Fruit fly (Drosophila melanogaster) whole organism, embryonic: ENCODE results near the gene Vti1a.

ENCODE experiments used
- CG10274 ChIP-seq: fragments of 200-800 bp; sonication (Bioruptor generic); optimal IDR thresholded peaks from 3 replicates; lab custom pipeline; 2017; ENCODE audit warnings: missing biosample characterization, mild to moderate bottlenecking, missing genetic modification characterization
- CG10462 ChIP-seq: fragments of 200-800 bp; sonication (Bioruptor generic); optimal IDR thresholded peaks from 2 replicates; lab custom pipeline; 2016; ENCODE audit warnings: missing biosample characterization, missing genetic modification characterization
- CG12104 ChIP-seq: fragments of 200-800 bp; sonication (Bioruptor generic); optimal IDR thresholded peaks from 3 replicates; lab custom pipeline; 2016; ENCODE audit warnings: missing biosample characterization, missing genetic modification characterization
- CG12744 ChIP-seq: fragments of 200-800 bp; sonication (Bioruptor generic); optimal IDR thresholded peaks from 2 replicates; lab custom pipeline; 2016; ENCODE audit warnings: missing biosample characterization, missing genetic modification characterization
- CG12769 ChIP-seq: fragments of 200-800 bp; sonication (Bioruptor generic); optimal IDR thresholded peaks from 2 replicates; lab custom pipeline; 2019; ENCODE audit warnings: missing biosample characterization, mild to moderate bottlenecking, missing genetic modification characterization, moderate library complexity
- CG13894 ChIP-seq: fragments of 200-800 bp; sonication (Bioruptor generic); optimal IDR thresholded peaks from 3 replicates; lab custom pipeline; 2018; ENCODE audit warnings: missing biosample characterization, mild to moderate bottlenecking, missing genetic modification characterization, moderate library complexity
- CG17612 ChIP-seq: fragments of 200-800 bp; sonication (Bioruptor generic); IDR thresholded peaks from 2 replicates; pipeline ENCODE4 v1.3.6; 2022; ENCODE audit warnings: missing biosample characterization, missing genetic modification characterization
- CG18262 ChIP-seq: fragments of 200-800 bp; optimal IDR thresholded peaks from 3 replicates; lab custom pipeline; 2019; ENCODE audit warnings: missing biosample characterization, mild to moderate bottlenecking, missing genetic modification characterization, moderate library complexity
- CG2129 ChIP-seq: fragments of 200-800 bp; sonication (Bioruptor generic); IDR thresholded peaks from 2 replicates; pipeline ENCODE4 v1.3.6; 2022; ENCODE audit warnings: missing biosample characterization, missing genetic modification characterization; ENCODE audit not compliant: partially characterized antibody
- CG2889 ChIP-seq: fragments of 200-800 bp; sonication (Bioruptor generic); IDR thresholded peaks from 3 replicates; pipeline ENCODE4 v1.3.6; 2022; ENCODE audit warnings: missing biosample characterization, missing genetic modification characterization
- CG3065 ChIP-seq: fragments of 200-800 bp; sonication (Bioruptor generic); optimal IDR thresholded peaks from 2 replicates; lab custom pipeline; 2016; ENCODE audit warnings: missing biosample characterization, missing genetic modification characterization
- CG33557 ChIP-seq: fragments of 200-800 bp; sonication (Bioruptor generic); optimal IDR thresholded peaks from 2 replicates; lab custom pipeline; 2019; ENCODE audit warnings: missing biosample characterization, mild to moderate bottlenecking, missing genetic modification characterization, moderate library complexity
- CG4707 ChIP-seq: fragments of 200-800 bp; sonication (Bioruptor generic); optimal IDR thresholded peaks from 2 replicates; lab custom pipeline; 2018; ENCODE audit warnings: missing biosample characterization, mild to moderate bottlenecking, missing genetic modification characterization, moderate library complexity
- CG4820 ChIP-seq: fragments of 200-800 bp; sonication (Bioruptor generic); optimal IDR thresholded peaks from 3 replicates; lab custom pipeline; 2016; ENCODE audit warnings: missing biosample characterization, missing genetic modification characterization
- CG6654 ChIP-seq: fragments of 200-800 bp; sonication (Bioruptor generic); optimal IDR thresholded peaks from 2 replicates; lab custom pipeline; 2017; ENCODE audit warnings: missing biosample characterization, mild to moderate bottlenecking, missing genetic modification characterization
- CG6683 ChIP-seq: fragments of 200-800 bp; sonication (Bioruptor generic); optimal IDR thresholded peaks from 2 replicates; lab custom pipeline; 2017; ENCODE audit warnings: missing biosample characterization, mild to moderate bottlenecking, missing genetic modification characterization, missing genetic modification reagents
- CG6765 ChIP-seq: fragments of 200-800 bp; sonication (Bioruptor generic); optimal IDR thresholded peaks from 3 replicates; lab custom pipeline; 2017; ENCODE audit warnings: missing biosample characterization, mild to moderate bottlenecking, missing genetic modification characterization
- CG9932 ChIP-seq: fragments of 200-800 bp; sonication (Bioruptor generic); IDR thresholded peaks from 2 replicates; pipeline ENCODE4 v1.3.6; 2022; ENCODE audit warnings: missing biosample characterization, missing genetic modification characterization
- CoRest ChIP-seq: fragments of 200-800 bp; sonication (Bioruptor generic); optimal IDR thresholded peaks from 3 replicates; lab custom pipeline; 2018; ENCODE audit warnings: missing biosample characterization, mild to moderate bottlenecking, missing genetic modification characterization, moderate library complexity
- D ChIP-seq, 2 experiments: fragments of 200-800 bp in 1 of 2; fragments of >200 bp in 1 of 2; sonication (Bioruptor generic) in 1 of 2; optimal IDR thresholded peaks; 2 replicates in 1 of 2; 3 replicates in 1 of 2; lab custom pipeline; 2017; ENCODE audit warnings: mild to moderate bottlenecking in 1 of 2, missing biosample characterization in 1 of 2, missing genetic modification characterization in 1 of 2, missing genetic modification reagents in 1 of 2
- D19B ChIP-seq: fragments of 200-800 bp; sonication (Bioruptor generic); optimal IDR thresholded peaks from 2 replicates; lab custom pipeline; 2017; ENCODE audit warnings: missing biosample characterization, mild to moderate bottlenecking, missing genetic modification characterization
- Ets97D ChIP-seq: fragments of 200-800 bp; sonication (Bioruptor generic); optimal IDR thresholded peaks from 3 replicates; lab custom pipeline; 2016; ENCODE audit warnings: missing biosample characterization, missing genetic modification characterization
- HLH4C ChIP-seq: fragments of 200-800 bp; sonication (Bioruptor generic); IDR thresholded peaks from 3 replicates; pipeline ENCODE4 v1.3.6; 2022; ENCODE audit warnings: missing biosample characterization, missing genetic modification characterization; ENCODE audit not compliant: partially characterized antibody
- HLHmδ ChIP-seq: fragments of 200-800 bp; sonication (Bioruptor generic); optimal IDR thresholded peaks from 2 replicates; lab custom pipeline; 2018; ENCODE audit warnings: missing biosample characterization, mild to moderate bottlenecking, missing genetic modification characterization, moderate library complexity
- NfI ChIP-seq: fragments of 200-800 bp; sonication (Bioruptor generic); optimal IDR thresholded peaks from 3 replicates; lab custom pipeline; 2018; ENCODE audit warnings: missing biosample characterization, mild to moderate bottlenecking, missing genetic modification characterization, moderate library complexity
- Poxn ChIP-seq: fragments of 200-800 bp; sonication (Bioruptor generic); IDR thresholded peaks from 2 replicates; pipeline ENCODE4 v1.3.6; 2022; ENCODE audit warnings: missing biosample characterization, missing genetic modification characterization
- Six4 ChIP-seq: fragments of 200-800 bp; sonication (Bioruptor generic); optimal IDR thresholded peaks from 2 replicates; lab custom pipeline; 2016; ENCODE audit warnings: missing biosample characterization, missing genetic modification characterization
- ac ChIP-seq: fragments of 200-800 bp; sonication (Bioruptor generic); optimal IDR thresholded peaks from 3 replicates; lab custom pipeline; 2017; ENCODE audit warnings: missing biosample characterization, mild to moderate bottlenecking, missing genetic modification characterization
- az2 ChIP-seq: fragments of 200-800 bp; sonication (Bioruptor generic); optimal IDR thresholded peaks from 3 replicates; lab custom pipeline; 2016; ENCODE audit warnings: missing biosample characterization, missing genetic modification characterization
- bbx ChIP-seq: fragments of 200-800 bp; sonication (Bioruptor generic); IDR thresholded peaks from 2 replicates; pipeline ENCODE4 v1.3.6; 2022; ENCODE audit warnings: missing biosample characterization, missing genetic modification characterization; ENCODE audit not compliant: partially characterized antibody
- cad ChIP-seq: fragments of >200 bp; optimal IDR thresholded peaks from 2 replicates; lab custom pipeline; 2017; ENCODE audit warnings: missing biosample characterization, missing genetic modification characterization
- caup ChIP-seq: fragments of 200-800 bp; sonication (Bioruptor generic); optimal IDR thresholded peaks from 3 replicates; lab custom pipeline; 2017; ENCODE audit warnings: missing biosample characterization, mild to moderate bottlenecking, missing genetic modification characterization, moderate library complexity; ENCODE audit not compliant: severe bottlenecking
- cg ChIP-seq: fragments of 200-800 bp; sonication (Bioruptor generic); optimal IDR thresholded peaks from 3 replicates; lab custom pipeline; 2019; ENCODE audit warnings: missing biosample characterization, mild to moderate bottlenecking, missing genetic modification characterization, moderate library complexity
- cwo ChIP-seq: fragments of 200-800 bp; sonication (Bioruptor generic); optimal IDR thresholded peaks from 3 replicates; lab custom pipeline; 2017; ENCODE audit warnings: missing biosample characterization, missing genetic modification characterization, mild to moderate bottlenecking, moderate library complexity, missing genetic modification reagents
- grn ChIP-seq: fragments of 200-800 bp; sonication (Bioruptor generic); optimal IDR thresholded peaks from 3 replicates; lab custom pipeline; 2017; ENCODE audit warnings: missing biosample characterization, missing genetic modification characterization
- gro ChIP-seq: fragments of 200-800 bp; sonication (Bioruptor generic); optimal IDR thresholded peaks from 2 replicates; lab custom pipeline; 2016; ENCODE audit warnings: missing biosample characterization, missing genetic modification characterization
- ham ChIP-seq: fragments of 200-800 bp; sonication (Bioruptor generic); IDR thresholded peaks from 2 replicates; pipeline ENCODE4 v1.3.6; 2022; ENCODE audit warnings: missing biosample characterization, missing genetic modification characterization
- kni ChIP-seq: fragments of 200-800 bp; sonication (Bioruptor generic); optimal IDR thresholded peaks from 3 replicates; lab custom pipeline; 2017; ENCODE audit warnings: mild to moderate bottlenecking, missing biosample characterization, missing genetic modification reagents, missing genetic modification characterization
- lbe ChIP-seq: fragments of 200-800 bp; sonication (Bioruptor generic); optimal IDR thresholded peaks from 2 replicates; lab custom pipeline; 2016; ENCODE audit warnings: missing biosample characterization, mild to moderate bottlenecking, missing genetic modification characterization
- lov ChIP-seq, 2 experiments: fragments of 200-800 bp in 1 of 2; fragments of >200 bp in 1 of 2; sonication (Bioruptor generic) in 1 of 2; IDR thresholded peaks in 1 of 2; optimal IDR thresholded peaks in 1 of 2; 2 replicates in 1 of 2; 3 replicates in 1 of 2; pipeline versions ENCODE4 v1.3.6 to Lab custom; 2017 to 2022; ENCODE audit warnings: missing biosample characterization in 1 of 2, missing genetic modification characterization in 1 of 2
- onecut ChIP-seq: fragments of 200-800 bp; sonication (Bioruptor generic); IDR thresholded peaks from 2 replicates; pipeline ENCODE4 v1.3.6; 2022; ENCODE audit warnings: missing biosample characterization, missing genetic modification characterization
- org-1 ChIP-seq: fragments of 200-800 bp; sonication (Bioruptor generic); optimal IDR thresholded peaks from 2 replicates; lab custom pipeline; 2017; ENCODE audit warnings: missing biosample characterization, missing genetic modification characterization
- psq ChIP-seq: fragments of 200-800 bp; sonication (Bioruptor generic); optimal IDR thresholded peaks from 2 replicates; lab custom pipeline; 2017; ENCODE audit warnings: missing biosample characterization, missing genetic modification characterization
- slbo ChIP-seq: fragments of 200-800 bp; sonication (Bioruptor generic); IDR thresholded peaks from 2 replicates; pipeline ENCODE4 v1.3.6; 2022; ENCODE audit warnings: missing biosample characterization, missing genetic modification characterization
- so ChIP-seq: fragments of 200-800 bp; sonication (Bioruptor generic); IDR thresholded peaks from 3 replicates; pipeline ENCODE4 v1.3.6; 2022; ENCODE audit warnings: missing biosample characterization, missing genetic modification characterization
- tin ChIP-seq: fragments of 200-800 bp; sonication (Bioruptor generic); optimal IDR thresholded peaks from 3 replicates; lab custom pipeline; 2016; ENCODE audit warnings: missing biosample characterization, missing genetic modification characterization
- zen ChIP-seq: fragments of 200-800 bp; sonication (Bioruptor generic); optimal IDR thresholded peaks from 3 replicates; lab custom pipeline; 2018; ENCODE audit warnings: missing biosample characterization, mild to moderate bottlenecking, missing genetic modification characterization, moderate library complexity

The Vti1a gene

DNA sequence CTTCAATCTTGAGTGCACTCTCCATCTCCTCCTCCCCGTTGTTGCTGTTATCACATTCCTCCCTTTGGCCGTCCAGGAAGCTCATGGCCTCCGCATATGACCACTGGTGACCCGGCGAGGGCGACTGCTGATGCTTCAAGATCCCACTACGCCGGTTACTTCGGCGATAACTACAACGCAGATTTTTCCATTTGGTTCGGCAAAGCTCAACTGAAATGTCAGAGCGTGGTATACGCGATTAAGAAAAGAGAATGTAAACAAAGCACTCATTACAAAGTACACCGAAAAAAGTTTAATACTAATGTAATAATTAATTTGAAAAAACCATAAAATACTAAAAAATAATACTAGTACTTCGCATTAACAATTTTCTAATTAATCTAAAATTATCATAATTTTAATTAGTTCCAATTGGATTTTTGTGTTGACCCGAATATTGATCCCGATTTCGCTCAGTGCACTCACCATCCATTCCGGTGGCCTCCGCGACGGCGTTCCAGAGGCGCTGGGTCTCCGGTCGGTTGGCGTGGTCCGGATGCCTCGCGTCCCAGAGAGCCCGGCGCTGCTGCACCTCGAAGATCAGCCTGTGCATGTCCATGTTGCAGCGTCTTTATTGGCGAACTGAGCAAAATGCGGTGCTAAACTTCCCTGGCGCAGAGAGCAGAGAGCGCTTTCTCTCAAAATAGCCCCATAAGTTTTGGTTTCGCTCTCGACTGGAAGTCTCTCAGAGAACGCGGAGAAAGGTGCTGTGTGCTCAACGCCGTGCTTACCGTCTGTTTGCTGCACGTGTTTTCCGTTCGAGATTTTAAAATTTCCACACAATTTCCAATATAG lies 46.0 kb upstream of the Vti1a start (continued):
- TF ChIP-seq ham (GFP tag; lab: Robert Waterston, UW) (peak; percentile 62; the same call in 1 of the 2 replicates), org-1 (peak; percentile 81), CG10462 (GFP tag; lab: Kevin White, UChicago) (peak; percentile 85), lbe (peak; percentile 88), kni (GFP tag; lab: Kevin White, UChicago) (peak; percentile 58), CG4820 (GFP tag; lab: Kevin White, UChicago) (peak; percentile 93), NfI (GFP tag; lab: Kevin White, UChicago) (peak; percentile 82), so (GFP tag; lab: Robert Waterston, UW) (peak; percentile 86), CG12769 (tag; lab: Kevin White, UChicago) (peak; percentile 68), psq (GFP tag; lab: Kevin White, UChicago) (peak; percentile 73), CG6654 (GFP tag; lab: Kevin White, UChicago) (peak; percentile 61), HLH4C (GFP tag; lab: Robert Waterston, UW) (no peak), tin (GFP tag; lab: Kevin White, UChicago) (peak; percentile 92), CG3065 (GFP tag; lab: Kevin White, UChicago) (peak; percentile 85), Six4 (GFP tag; lab: Kevin White, UChicago) (peak; percentile 95), CoRest (peak; percentile 94), CG17612 (peak; percentile 62; the same call in 1 of the 2 replicates), CG4707 (peak; percentile 80), az2 (GFP tag; lab: Kevin White, UChicago) (peak; percentile 93), CG10274 (peak; percentile 75), CG18262 (tag; lab: Kevin White, UChicago) (peak; percentile 95), ac (GFP tag; lab: Kevin White, UChicago) (peak; percentile 54), CG6683 (peak; percentile 86), CG13894 (tag; lab: Kevin White, UChicago) (peak; percentile 63), CG33557 (GFP tag; lab: Kevin White, UChicago) (peak; percentile 95), CG12104 (GFP tag; lab: Kevin White, UChicago) (peak; percentile 83), D19B (GFP tag; lab: Kevin White, UChicago) (peak; percentile 27), cwo (GFP tag; lab: Kevin White, UChicago) (peak; percentile 76), Ets97D (GFP tag; lab: Kevin White, UChicago) (peak; percentile 1), CG6765 (peak; percentile 62), CG2889 (GFP tag; lab: Robert Waterston, UW) (peak; percentile 80; the same call in 2 of the 3 replicates), Poxn (no peak), slbo (GFP tag; lab: Robert Waterston, UW) (peak; percentile 92), cg (no peak), caup (GFP tag; lab: Kevin White, UChicago) (peak; percentile 84), D (optimal IDR thresholded peaks at IDR 0.05; lab: Kevin White, UChicago) (no peak), D (GFP tag; optimal IDR thresholded peaks at IDR 0.05; lab: Kevin White, UChicago) (peak; percentile 94), zen (peak; percentile 88), CG2129 (no peak), lov (optimal IDR thresholded peaks at IDR 0.05; lab: Kevin White, UChicago) (no peak), lov (GFP tag; IDR thresholded peaks at IDR 0.05; lab: Robert Waterston, UW) (peak; percentile 92), grn (GFP tag; lab: Kevin White, UChicago) (peak; percentile 2), gro (GFP tag; lab: Kevin White, UChicago) (peak; percentile 29), CG12744 (GFP tag; lab: Kevin White, UChicago) (peak; percentile 15), bbx (GFP tag; lab: Robert Waterston, UW) (no peak; the same call in 1 of the 2 replicates), onecut (GFP tag; lab: Robert Waterston, UW) (peak; percentile 81), HLHmδ (GFP tag; lab: Kevin White, UChicago) (no peak), cad (GFP tag; lab: Kevin White, UChicago) (no peak), CG9932 (GFP tag; lab: Robert Waterston, UW) (peak; percentile 75)
